Worm (Caenorhabditis elegans) whole organism, L1 larva: ENCODE results near the gene wrt-1.
A peak's percentile ranks its signal among the peaks of the same experiment; 100 is the strongest.

Source experiments
- lin-15B ChIP-seq: fragments of 150-350 bp; sonication (generic microtip); optimal IDR thresholded peaks from 3 replicates; lab custom pipeline; 2014; ENCODE audit warnings: missing biosample characterization, missing genetic modification characterization
- lsy-2 ChIP-seq, 2 experiments: fragments of 150-350 bp; optimal IDR thresholded peaks; 2 replicates each; lab custom pipeline; 2014; ENCODE audit warnings: missing biosample characterization in 2 of 2, missing genetic modification characterization in 2 of 2
- unc-62 ChIP-seq: fragments of 150-350 bp; optimal IDR thresholded peaks from 2 replicates; lab custom pipeline; 2014; ENCODE audit warnings: missing biosample characterization, missing genetic modification reagents, missing genetic modification characterization

ce11 chrII:7537603-7538230 is 6.9 kb downstream of the wrt-1 start, which contains the start of gene nfi-1:
- TF ChIP-seq lsy-2 (tag; optimal IDR thresholded peaks at IDR 0.05; lab: Kevin White, UChicago) (peak; percentile 75 to 97), lin-15B (tag; lab: Kevin White, UChicago) (peak; percentile 67), unc-62 (GFP tag; lab: Kevin White, UChicago) (no peak)
